Worm (Caenorhabditis elegans) whole organism, L2 larva: ENCODE data around the gene srg-62.

Source experiments
- C34F6.9 ChIP-seq: fragments of 150-350 bp; optimal IDR thresholded peaks from 2 replicates; lab custom pipeline; 2014; ENCODE audit warnings: missing biosample characterization, missing genetic modification characterization
- F13H6.1 ChIP-seq: sonication (generic microtip); optimal IDR thresholded peaks from 2 replicates; lab custom pipeline; 2016; ENCODE audit warnings: missing genetic modification characterization, missing compliant biosample characterization
- R02D3.7 ChIP-seq: fragments of 150-350 bp; optimal IDR thresholded peaks from 2 replicates; lab custom pipeline; 2014; ENCODE audit warnings: missing biosample characterization, missing genetic modification characterization
- ZK546.5 ChIP-seq: sonication (generic microtip); optimal IDR thresholded peaks from 2 replicates; lab custom pipeline; 2017; ENCODE audit warnings: missing biosample characterization, missing genetic modification characterization
- alr-1 ChIP-seq: fragments of 150-350 bp; optimal IDR thresholded peaks from 2 replicates; lab custom pipeline; 2014; ENCODE audit warnings: missing biosample characterization, missing genetic modification characterization
- aly-2 ChIP-seq: fragments of 150-350 bp; optimal IDR thresholded peaks from 2 replicates; lab custom pipeline; 2014; ENCODE audit warnings: missing biosample characterization, missing genetic modification characterization
- blmp-1 ChIP-seq: sonication (generic microtip); optimal IDR thresholded peaks from 2 replicates; lab custom pipeline; 2017; ENCODE audit warnings: missing genetic modification characterization, mild to moderate bottlenecking, missing compliant biosample characterization, antibody characterized with exemption, moderate library complexity; ENCODE audit not compliant: insufficient read depth
- ceh-16 ChIP-seq: fragments of 150-350 bp; optimal IDR thresholded peaks from 2 replicates; lab custom pipeline; 2014; ENCODE audit warnings: missing biosample characterization, missing genetic modification characterization
- ceh-82 ChIP-seq: fragments of 150-350 bp; optimal IDR thresholded peaks from 2 replicates; lab custom pipeline; 2014; ENCODE audit warnings: missing biosample characterization, missing genetic modification characterization
- crh-2 ChIP-seq: sonication (generic microtip); optimal IDR thresholded peaks from 2 replicates; lab custom pipeline; 2017; ENCODE audit warnings: missing biosample characterization, missing genetic modification characterization
- dmd-4 ChIP-seq: sonication (generic microtip); optimal IDR thresholded peaks from 2 replicates; lab custom pipeline; 2017; ENCODE audit warnings: missing biosample characterization, missing genetic modification characterization
- egl-27 ChIP-seq: sonication (generic microtip); optimal IDR thresholded peaks from 3 replicates; lab custom pipeline; 2017; ENCODE audit warnings: missing biosample characterization, missing genetic modification reagents, missing genetic modification characterization
- elt-1 ChIP-seq: fragments of 150-350 bp; optimal IDR thresholded peaks from 2 replicates; lab custom pipeline; 2014; ENCODE audit warnings: missing biosample characterization, missing genetic modification characterization
- fos-1 ChIP-seq: fragments of 150-350 bp; optimal IDR thresholded peaks from 2 replicates; lab custom pipeline; 2014; ENCODE audit warnings: missing biosample characterization, missing genetic modification characterization
- gmeb-1 ChIP-seq: fragments of 150-350 bp; optimal IDR thresholded peaks from 2 replicates; lab custom pipeline; 2014; ENCODE audit warnings: missing biosample characterization, missing genetic modification characterization
- lin-13 ChIP-seq: fragments of 150-350 bp; optimal IDR thresholded peaks from 2 replicates; lab custom pipeline; 2014; ENCODE audit warnings: missing biosample characterization, missing genetic modification reagents, missing genetic modification characterization
- lin-39 ChIP-seq: fragments of 150-350 bp; optimal IDR thresholded peaks from 2 replicates; lab custom pipeline; 2014; ENCODE audit warnings: missing biosample characterization, missing genetic modification reagents, missing genetic modification characterization
- mbf-1 ChIP-seq: sonication (generic microtip); optimal IDR thresholded peaks from 2 replicates; lab custom pipeline; 2017; ENCODE audit warnings: missing biosample characterization, missing genetic modification characterization
- mdl-1 ChIP-seq, 2 experiments: fragments of 150-350 bp in 1 of 2; sonication (generic microtip) in 1 of 2; optimal IDR thresholded peaks; 2 replicates each; lab custom pipeline; 2017; ENCODE audit warnings: missing biosample characterization in 2 of 2, missing genetic modification characterization in 2 of 2
- nhr-10 ChIP-seq: sonication (generic microtip); optimal IDR thresholded peaks from 2 replicates; lab custom pipeline; 2017; ENCODE audit warnings: missing biosample characterization, missing genetic modification characterization
- nhr-11 ChIP-seq: fragments of 150-350 bp; optimal IDR thresholded peaks from 2 replicates; lab custom pipeline; 2014; ENCODE audit warnings: missing biosample characterization, missing genetic modification characterization
- nhr-12 ChIP-seq: fragments of 150-350 bp; optimal IDR thresholded peaks from 2 replicates; lab custom pipeline; 2014; ENCODE audit warnings: missing biosample characterization, missing genetic modification characterization
- nhr-129 ChIP-seq: fragments of 150-350 bp; optimal IDR thresholded peaks from 2 replicates; lab custom pipeline; 2014; ENCODE audit warnings: missing biosample characterization, missing genetic modification characterization
- nhr-21 ChIP-seq: fragments of 150-350 bp; optimal IDR thresholded peaks from 2 replicates; lab custom pipeline; 2014; ENCODE audit warnings: missing biosample characterization, missing genetic modification characterization
- nhr-23 ChIP-seq: fragments of 150-350 bp; optimal IDR thresholded peaks from 2 replicates; lab custom pipeline; 2014; ENCODE audit warnings: missing biosample characterization, missing genetic modification reagents, missing genetic modification characterization
- nhr-237 ChIP-seq: fragments of 150-350 bp; optimal IDR thresholded peaks from 2 replicates; lab custom pipeline; 2014; ENCODE audit warnings: missing biosample characterization, missing genetic modification characterization
- nhr-77 ChIP-seq: fragments of 150-350 bp; optimal IDR thresholded peaks from 2 replicates; lab custom pipeline; 2014; ENCODE audit warnings: missing biosample characterization, missing genetic modification characterization
- peb-1 ChIP-seq: fragments of 150-350 bp; optimal IDR thresholded peaks from 2 replicates; lab custom pipeline; 2014; ENCODE audit warnings: missing biosample characterization, missing genetic modification characterization
- sem-4 ChIP-seq: fragments of 150-350 bp; optimal IDR thresholded peaks from 2 replicates; lab custom pipeline; 2014; ENCODE audit warnings: missing biosample characterization, missing genetic modification reagents, missing genetic modification characterization
- skn-1 ChIP-seq: sonication (generic microtip); optimal IDR thresholded peaks from 2 replicates; lab custom pipeline; 2017; ENCODE audit warnings: missing biosample characterization, missing genetic modification characterization
- sma-3 ChIP-seq: sonication (generic microtip); optimal IDR thresholded peaks from 2 replicates; lab custom pipeline; 2016; ENCODE audit warnings: missing genetic modification reagents, missing genetic modification characterization, missing compliant biosample characterization
- sma-9 ChIP-seq, 2 experiments: fragments of 150-350 bp in 1 of 2; sonication (generic microtip) in 1 of 2; optimal IDR thresholded peaks; 2 replicates each; lab custom pipeline; 2014 to 2016; ENCODE audit warnings: missing genetic modification characterization in 2 of 2, mild to moderate bottlenecking in 1 of 2, missing biosample characterization in 1 of 2, missing compliant biosample characterization in 1 of 2, missing genetic modification reagents in 1 of 2, moderate library complexity in 1 of 2
- snpc-4 ChIP-seq: fragments of 150-350 bp; optimal IDR thresholded peaks from 2 replicates; lab custom pipeline; 2014; ENCODE audit warnings: missing biosample characterization, missing genetic modification characterization
- unc-39 ChIP-seq: fragments of 150-350 bp; optimal IDR thresholded peaks from 2 replicates; lab custom pipeline; 2014; ENCODE audit warnings: missing biosample characterization, missing genetic modification characterization
- unc-55 ChIP-seq: fragments of 150-350 bp; sonication (generic microtip); optimal IDR thresholded peaks from 3 replicates; lab custom pipeline; 2014; ENCODE audit warnings: missing biosample characterization, missing genetic modification reagents, missing genetic modification characterization
- zag-1 ChIP-seq: fragments of 150-350 bp; optimal IDR thresholded peaks from 2 replicates; lab custom pipeline; 2014; ENCODE audit warnings: missing biosample characterization, missing genetic modification characterization
- ztf-1 ChIP-seq: fragments of 200-800 bp; sonication (Bioruptor generic); conservative IDR thresholded peaks from 2 replicates; pipeline ENCODE4 v1.3.6; 2022; ENCODE audit warnings: missing genetic modification characterization, missing compliant biosample characterization

srg-62 gene

DNA sequence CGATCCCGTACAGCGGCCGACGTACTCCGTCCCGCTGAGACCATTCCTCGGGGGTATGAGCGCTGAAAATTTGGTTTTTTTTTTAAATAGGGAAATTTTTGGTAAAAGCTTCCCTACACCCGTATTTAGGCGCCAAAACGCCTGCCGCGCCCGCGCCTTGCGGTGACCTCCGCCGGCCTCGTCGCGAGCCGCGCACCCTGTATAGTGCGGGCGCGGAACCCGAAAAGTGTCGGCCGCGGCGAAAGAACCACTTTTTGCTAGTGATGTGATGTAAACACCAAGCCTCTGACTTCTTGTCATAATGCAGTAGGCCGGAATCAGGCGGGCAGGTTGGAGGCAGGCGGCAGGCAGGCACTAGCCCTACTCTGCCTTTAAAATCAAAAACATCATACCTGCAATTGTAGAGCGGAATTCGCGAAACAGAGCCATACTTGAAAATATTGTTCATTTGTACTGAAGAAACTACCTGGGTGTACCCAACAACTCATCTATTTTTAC lies 23.5 kb downstream of the srg-62 start, which contains the start of gene srt-29:
Gene srt-29 (minus strand): TSS at position 448 of the 498 bp plus-strand sequence.
- no peak for TF ChIP-seq blmp-1 (tag; lab: Kevin White, UChicago)
- no peak for TF ChIP-seq nhr-11 (tag; lab: Kevin White, UChicago)
- TF ChIP-seq ZK546.5 (tag; lab: Kevin White, UChicago): no peak
- no peak for TF ChIP-seq mdl-1 (tag; optimal IDR thresholded peaks at IDR 0.05; lab: Kevin White, UChicago)
- TF ChIP-seq egl-27 (tag; lab: Kevin White, UChicago): no peak
- no peak for TF ChIP-seq nhr-237 (tag; lab: Kevin White, UChicago)
- no peak for TF ChIP-seq R02D3.7 (tag; lab: Kevin White, UChicago)
- no peak for TF ChIP-seq elt-1
- no peak for TF ChIP-seq unc-55 (GFP tag; lab: Kevin White, UChicago)
- TF ChIP-seq F13H6.1 (tag; lab: Kevin White, UChicago): no peak
- TF ChIP-seq nhr-12 (tag; lab: Kevin White, UChicago): no peak
- TF ChIP-seq unc-39: no peak
- TF ChIP-seq ceh-16 (tag; lab: Kevin White, UChicago): no peak
- no peak for TF ChIP-seq lin-13 (GFP tag; lab: Kevin White, UChicago)
- TF ChIP-seq ztf-1: no peak
- TF ChIP-seq nhr-21 (tag; lab: Kevin White, UChicago): no peak
- TF ChIP-seq sem-4 (tag; lab: Kevin White, UChicago): no peak

DNA sequence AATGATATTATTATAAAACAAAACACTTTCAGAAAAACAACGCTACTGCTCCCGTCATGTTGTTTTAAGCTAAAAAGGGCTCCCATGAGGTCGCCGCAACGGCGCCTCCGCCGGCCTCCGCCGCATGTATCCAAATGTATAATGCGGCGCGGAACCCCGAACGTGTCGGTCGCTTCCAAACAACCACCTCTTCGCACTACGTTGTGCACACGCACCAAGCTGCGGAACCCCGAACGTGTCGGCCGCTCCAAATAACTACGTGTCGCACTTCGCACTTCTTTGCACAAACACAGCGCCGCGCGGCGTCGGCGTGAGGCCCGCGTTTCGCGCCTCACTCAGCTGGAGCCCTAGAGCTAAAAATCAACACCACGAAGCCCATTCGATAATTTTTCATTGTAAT lies 25.3 kb downstream of the srg-62 start:
- TF ChIP-seq R02D3.7 (tag; lab: Kevin White, UChicago) (no peak), egl-27 (tag; lab: Kevin White, UChicago) (no peak), peb-1 (tag; lab: Kevin White, UChicago) (no peak), aly-2 (tag; lab: Kevin White, UChicago) (no peak), lin-13 (GFP tag; lab: Kevin White, UChicago) (no peak), elt-1 (no peak), dmd-4 (tag; lab: Kevin White, UChicago) (no peak), snpc-4 (tag; lab: Kevin White, UChicago) (no peak), ceh-82 (no peak), mbf-1 (tag; lab: Kevin White, UChicago) (no peak), alr-1 (no peak), nhr-10 (tag; lab: Kevin White, UChicago) (no peak), blmp-1 (tag; lab: Kevin White, UChicago) (no peak), nhr-23 (tag; lab: Kevin White, UChicago) (no peak), nhr-77 (tag; lab: Kevin White, UChicago) (no peak), ZK546.5 (tag; lab: Kevin White, UChicago) (no peak), zag-1 (tag; lab: Kevin White, UChicago) (no peak)

DNA sequence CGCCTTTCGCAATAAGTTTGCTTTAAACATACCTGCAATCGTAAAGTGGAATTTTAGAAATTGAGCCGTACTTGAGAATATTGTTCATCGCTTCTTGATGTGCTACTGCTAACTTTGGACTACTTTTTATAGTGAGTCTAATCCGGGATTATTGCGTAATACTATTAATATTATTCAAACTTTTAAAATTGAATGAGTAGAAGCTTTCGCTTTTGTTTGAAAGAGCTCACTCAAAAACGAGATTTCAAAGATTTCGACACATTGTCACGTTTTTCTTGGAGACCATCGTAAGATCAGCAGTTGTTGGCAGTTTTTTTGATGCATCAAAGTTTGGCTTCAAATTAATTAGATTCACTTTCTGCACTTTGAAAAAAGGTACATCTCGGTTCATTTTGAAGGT lies 28.7 kb downstream of the srg-62 start, which contains the start of gene srt-28:
Gene srt-28 (minus strand): TSS at position 101 of the 400 bp plus-strand sequence.
- TF ChIP-seq zag-1 (tag; lab: Kevin White, UChicago): no peak
- no peak for TF ChIP-seq egl-27 (tag; lab: Kevin White, UChicago)
- no peak for TF ChIP-seq nhr-11 (tag; lab: Kevin White, UChicago)
- no peak for TF ChIP-seq nhr-77 (tag; lab: Kevin White, UChicago)
- no peak for TF ChIP-seq nhr-12 (tag; lab: Kevin White, UChicago)
- no peak for TF ChIP-seq snpc-4 (tag; lab: Kevin White, UChicago)
- TF ChIP-seq F13H6.1 (tag; lab: Kevin White, UChicago): no peak
- no peak for TF ChIP-seq sma-3 (GFP tag; lab: Kevin White, UChicago)
- no peak for TF ChIP-seq ceh-82
- TF ChIP-seq ceh-16 (tag; lab: Kevin White, UChicago): no peak
- no peak for TF ChIP-seq C34F6.9 (tag; lab: Kevin White, UChicago)
- no peak for TF ChIP-seq nhr-23 (tag; lab: Kevin White, UChicago)

DNA sequence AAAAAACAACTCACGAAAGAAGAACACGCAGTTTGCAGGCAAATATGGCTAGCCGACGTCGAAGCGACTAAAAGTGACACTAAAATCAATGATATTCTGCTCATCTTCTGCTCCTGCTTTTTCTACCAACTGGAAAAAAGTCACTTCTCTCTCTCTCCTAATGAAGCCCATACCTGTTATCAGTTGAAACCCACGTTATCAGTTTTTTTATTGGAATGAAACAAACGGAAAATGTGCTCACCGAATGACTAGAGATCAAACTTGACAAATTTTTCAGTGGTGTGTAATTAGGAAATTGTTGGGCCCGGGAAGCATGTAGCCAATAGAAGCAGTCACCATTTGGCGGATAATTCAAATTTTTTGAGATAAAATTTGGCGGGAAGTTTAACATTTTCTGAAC lies 30.8 kb downstream of the srg-62 start, which contains the start of gene C24B9.3:
Gene C24B9.3 (minus strand): TSS at position 171 of the 400 bp plus-strand sequence.
- TF ChIP-seq R02D3.7 (tag; lab: Kevin White, UChicago) (no peak), aly-2 (tag; lab: Kevin White, UChicago) (no peak), elt-1 (no peak), fos-1 (tag; lab: Kevin White, UChicago) (peak; percentile 69), ceh-82 (no peak), nhr-11 (tag; lab: Kevin White, UChicago) (no peak), zag-1 (tag; lab: Kevin White, UChicago) (no peak), nhr-237 (tag; lab: Kevin White, UChicago) (no peak), sma-9 (GFP tag; optimal IDR thresholded peaks at IDR 0.05; lab: Kevin White, UChicago) (peak; percentile 39), sma-9 (tag; optimal IDR thresholded peaks at IDR 0.05; lab: Kevin White, UChicago) (no peak), nhr-129 (no peak), sma-3 (GFP tag; lab: Kevin White, UChicago) (no peak), crh-2 (tag; lab: Kevin White, UChicago) (peak; percentile 8), skn-1 (tag; lab: Kevin White, UChicago) (no peak), nhr-12 (tag; lab: Kevin White, UChicago) (no peak), gmeb-1 (tag; lab: Kevin White, UChicago) (peak; percentile 5), sem-4 (tag; lab: Kevin White, UChicago) (no peak), lin-39 (tag; lab: Kevin White, UChicago) (no peak)
